Worm (Caenorhabditis elegans): ENCODE results near the gene srw-55.

The srw-55 gene

ce11 chrV:15940254-15940653 is at the start of gene srw-55:
Gene srw-55, minus strand, starts transcription at chrV:15940354.
- TF ChIP-seq mab-5 (tag; optimal IDR thresholded peaks at IDR 0.05): no peak
- no peak for TF ChIP-seq nhr-12 (tag; optimal IDR thresholded peaks at IDR 0.05)
- TF ChIP-seq snpc-4 (tag; optimal IDR thresholded peaks at IDR 0.05): no peak
- no peak for TF ChIP-seq M03D4.4 (tag; optimal IDR thresholded peaks at IDR 0.05)
- no peak for TF ChIP-seq lsy-2 (tag; optimal IDR thresholded peaks at IDR 0.05)
- no peak for TF ChIP-seq hlh-1 (tag; optimal IDR thresholded peaks at IDR 0.05)
- TF ChIP-seq unc-62 (GFP tag; optimal IDR thresholded peaks at IDR 0.05): no peak
- no peak for TF ChIP-seq elt-1 (tag; optimal IDR thresholded peaks at IDR 0.05; ENCODE audit: borderline replicate concordance, insufficient read depth)
- TF ChIP-seq elt-3 (tag; optimal IDR thresholded peaks at IDR 0.05): no peak
- TF ChIP-seq ham-2 (GFP tag; optimal IDR thresholded peaks at IDR 0.05): no peak
- no peak for TF ChIP-seq ceh-43 (GFP tag; optimal IDR thresholded peaks at IDR 0.05)
- TF ChIP-seq lin-13 (tag; optimal IDR thresholded peaks at IDR 0.05): no peak
- no peak for TF ChIP-seq sem-2 (GFP tag; optimal IDR thresholded peaks at IDR 0.05)
- TF ChIP-seq cnd-1 (tag; optimal IDR thresholded peaks at IDR 0.05): no peak

DNA sequence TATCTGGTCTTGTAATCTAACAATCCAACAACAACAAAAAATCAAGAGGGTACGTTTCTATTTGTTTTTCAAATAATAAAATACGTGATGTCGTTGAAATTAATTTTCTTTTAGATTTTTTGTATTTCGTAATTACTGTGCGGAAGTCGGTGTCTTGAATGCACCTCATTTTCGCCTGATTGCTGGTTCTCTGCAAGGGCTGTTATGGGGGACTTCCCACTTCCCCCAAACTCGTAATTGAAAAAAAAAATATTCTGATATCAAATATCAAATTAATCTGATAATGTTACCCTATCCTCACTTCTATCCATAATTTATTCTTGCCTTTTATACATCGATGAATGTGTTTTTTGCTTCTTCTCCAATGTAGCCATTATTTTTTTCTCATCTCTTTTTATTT is 47.9 kb upstream of the srw-55 start, which contains the start of gene F36G9.15:
Gene F36G9.15, minus strand, starts transcription at position 101 of the 400 bp plus-strand sequence.
- TF ChIP-seq hlh-1 (tag; optimal IDR thresholded peaks at IDR 0.05) (no peak), mep-1 (tag; optimal IDR thresholded peaks at IDR 0.05) (no peak), lin-32 (GFP tag; optimal IDR thresholded peaks at IDR 0.05) (no peak), nhr-76 (tag; optimal IDR thresholded peaks at IDR 0.05) (no peak), mab-5 (tag; optimal IDR thresholded peaks at IDR 0.05) (no peak), nhr-237 (tag; optimal IDR thresholded peaks at IDR 0.05) (no peak), unc-39 (tag; optimal IDR thresholded peaks at IDR 0.05) (no peak), ces-1 (GFP tag; optimal IDR thresholded peaks at IDR 0.05) (no peak), sem-2 (GFP tag; optimal IDR thresholded peaks at IDR 0.05) (no peak), drap-1 (GFP tag; optimal IDR thresholded peaks at IDR 0.05) (no peak), flh-1 (GFP tag; optimal IDR thresholded peaks at IDR 0.05) (no peak), nhr-2 (tag; optimal IDR thresholded peaks at IDR 0.05) (no peak), cnd-1 (tag; optimal IDR thresholded peaks at IDR 0.05) (no peak), snpc-4 (tag; optimal IDR thresholded peaks at IDR 0.05) (no peak), nhr-12 (tag; optimal IDR thresholded peaks at IDR 0.05) (no peak), bed-3 (GFP tag; optimal IDR thresholded peaks at IDR 0.05) (no peak), mls-2 (tag; optimal IDR thresholded peaks at IDR 0.05) (no peak)

ce11 chrV:15982733-15983344 is 42.7 kb upstream of the srw-55 start, which contains the start of the genes fbxa-99 and F36G9.13:
Gene fbxa-99, minus strand, starts transcription at chrV:15982854.
Gene F36G9.13, plus strand, starts transcription at chrV:15983294.
- TF ChIP-seq pha-4 (tag; optimal IDR thresholded peaks at IDR 0.05): no peak
- TF ChIP-seq ham-2 (GFP tag; optimal IDR thresholded peaks at IDR 0.05): no peak
- TF ChIP-seq ceh-43 (GFP tag; optimal IDR thresholded peaks at IDR 0.05): no peak
- TF ChIP-seq M03D4.4 (tag; optimal IDR thresholded peaks at IDR 0.05): no peak
- TF ChIP-seq nhr-237 (tag; optimal IDR thresholded peaks at IDR 0.05): no peak
- TF ChIP-seq unc-39 (tag; optimal IDR thresholded peaks at IDR 0.05): no peak
- no peak for TF ChIP-seq lsy-2 (tag; optimal IDR thresholded peaks at IDR 0.05)
- no peak for TF ChIP-seq nhr-12 (tag; optimal IDR thresholded peaks at IDR 0.05)

- TF ChIP-seq ham-2 (GFP tag; optimal IDR thresholded peaks at IDR 0.05): no peak
- TF ChIP-seq hlh-1 (tag; optimal IDR thresholded peaks at IDR 0.05): no peak
- TF ChIP-seq lin-13 (tag; optimal IDR thresholded peaks at IDR 0.05): no peak
- no peak for TF ChIP-seq ceh-39 (tag; optimal IDR thresholded peaks at IDR 0.05)
- TF ChIP-seq nhr-28 (tag; optimal IDR thresholded peaks at IDR 0.05): no peak
- no peak for TF ChIP-seq pha-4 (tag; optimal IDR thresholded peaks at IDR 0.05)
- no peak for TF ChIP-seq cnd-1 (tag; optimal IDR thresholded peaks at IDR 0.05)
- no peak for TF ChIP-seq flh-1 (GFP tag; optimal IDR thresholded peaks at IDR 0.05)
- no peak for TF ChIP-seq nhr-237 (tag; optimal IDR thresholded peaks at IDR 0.05)
- TF ChIP-seq ceh-43 (GFP tag; optimal IDR thresholded peaks at IDR 0.05): no peak
- no peak for TF ChIP-seq nhr-12 (tag; optimal IDR thresholded peaks at IDR 0.05)
- no peak for TF ChIP-seq nhr-76 (tag; optimal IDR thresholded peaks at IDR 0.05)
- TF ChIP-seq mep-1 (tag; optimal IDR thresholded peaks at IDR 0.05): no peak
- no peak for TF ChIP-seq mls-2 (tag; optimal IDR thresholded peaks at IDR 0.05)
- TF ChIP-seq sptf-1 (tag; optimal IDR thresholded peaks at IDR 0.05): no peak
- TF ChIP-seq lsy-2 (tag; optimal IDR thresholded peaks at IDR 0.05): no peak
- no peak for TF ChIP-seq sem-2 (GFP tag; optimal IDR thresholded peaks at IDR 0.05)
Measured at ce11 chrV:15978232-15978764, 38.1 kb upstream of the srw-55 start, which contains the start of gene oac-20. Gene oac-20, plus strand, starts transcription at chrV:15978714.

DNA sequence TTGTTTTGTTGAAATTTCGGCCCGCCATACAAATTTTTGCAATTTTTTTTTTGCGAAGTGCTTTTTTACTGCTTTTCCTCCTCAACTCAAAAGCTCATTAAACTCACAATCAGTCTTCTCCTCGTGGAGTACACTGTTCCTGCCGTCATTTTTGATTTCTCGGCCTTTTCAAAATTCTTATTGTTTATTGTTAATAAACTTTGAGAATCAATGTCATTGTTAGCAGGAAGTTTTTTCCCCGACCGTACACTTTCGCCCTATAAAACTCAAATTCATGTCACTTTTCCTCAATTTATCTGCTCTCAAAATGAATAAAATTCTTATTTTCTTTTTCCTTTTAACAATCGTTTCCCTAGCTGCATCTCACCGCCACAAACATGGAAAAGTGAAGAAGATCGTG is 35.7 kb upstream of the srw-55 start, which contains the start of gene clec-232:
Gene clec-232, plus strand, starts transcription at position 301 of the 400 bp plus-strand sequence.
- TF ChIP-seq ham-2 (GFP tag; optimal IDR thresholded peaks at IDR 0.05): no peak
- no peak for TF ChIP-seq nhr-237 (tag; optimal IDR thresholded peaks at IDR 0.05)
- TF ChIP-seq blmp-1 (tag; optimal IDR thresholded peaks at IDR 0.05): no peak
- TF ChIP-seq nhr-2 (tag; optimal IDR thresholded peaks at IDR 0.05): no peak
- no peak for TF ChIP-seq ceh-83 (GFP tag; optimal IDR thresholded peaks at IDR 0.05)
- TF ChIP-seq drap-1 (GFP tag; optimal IDR thresholded peaks at IDR 0.05): no peak
- TF ChIP-seq M03D4.4 (tag; optimal IDR thresholded peaks at IDR 0.05): no peak
- TF ChIP-seq ztf-11 (tag; optimal IDR thresholded peaks at IDR 0.05): no peak
- TF ChIP-seq nhr-76 (tag; optimal IDR thresholded peaks at IDR 0.05): no peak
- no peak for TF ChIP-seq elt-3 (tag; optimal IDR thresholded peaks at IDR 0.05)
- no peak for TF ChIP-seq bed-3 (GFP tag; optimal IDR thresholded peaks at IDR 0.05)
- TF ChIP-seq lin-13 (tag; optimal IDR thresholded peaks at IDR 0.05): no peak
- no peak for TF ChIP-seq hlh-1 (tag; optimal IDR thresholded peaks at IDR 0.05)
- TF ChIP-seq ceh-39 (tag; optimal IDR thresholded peaks at IDR 0.05): no peak
- TF ChIP-seq pha-4 (tag; optimal IDR thresholded peaks at IDR 0.05): no peak
- no peak for TF ChIP-seq unc-120 (tag; optimal IDR thresholded peaks at IDR 0.05; ENCODE audit: poor library complexity, severe bottlenecking)
- no peak for TF ChIP-seq zip-8 (tag; optimal IDR thresholded peaks at IDR 0.05)
- no peak for TF ChIP-seq sptf-1 (tag; optimal IDR thresholded peaks at IDR 0.05)
- TF ChIP-seq unc-39 (tag; optimal IDR thresholded peaks at IDR 0.05): no peak
- no peak for TF ChIP-seq ceh-43 (GFP tag; optimal IDR thresholded peaks at IDR 0.05)
